Worm (Caenorhabditis elegans): ENCODE results near the gene cyp-13A3.

The cyp-13A3 gene

DNA sequence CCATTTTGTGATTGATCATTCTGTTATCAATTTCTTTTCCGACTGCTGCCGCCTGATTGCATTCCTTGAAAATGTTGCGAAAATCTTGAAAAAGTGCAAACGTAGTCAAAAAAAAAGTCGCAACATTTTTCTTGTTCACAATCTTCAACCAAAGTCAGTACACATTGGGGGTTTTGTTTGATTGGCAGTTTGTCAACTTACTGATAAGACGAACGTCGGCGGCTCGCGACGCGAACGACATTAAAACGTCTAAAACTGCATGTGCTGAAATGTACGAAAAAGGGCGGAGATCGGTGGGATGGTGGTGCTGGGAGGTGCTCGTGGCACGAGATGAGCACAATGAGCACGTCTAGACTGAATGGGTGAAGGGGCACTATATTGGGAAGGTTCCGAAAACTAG, 54.3 kb downstream of the cyp-13A3 start:
- no peak for TF ChIP-seq Y55F3AM.14 (GFP tag; optimal IDR thresholded peaks at IDR 0.05)
- peak; percentile 36 for TF ChIP-seq crh-2 (tag; optimal IDR thresholded peaks at IDR 0.05)
- no peak for TF ChIP-seq lin-39 (tag; optimal IDR thresholded peaks at IDR 0.05)
- peak; percentile 37 for TF ChIP-seq F13H6.1 (tag; optimal IDR thresholded peaks at IDR 0.05)
- TF ChIP-seq fos-1 (tag; optimal IDR thresholded peaks at IDR 0.05): peak; percentile 81

All from whole organism, L2 larva.